Fruit fly (Drosophila melanogaster): ENCODE data around the gene sNPF.

- TF ChIP-seq Myc (optimal IDR thresholded peaks at IDR 0.05) (no peak), h (optimal IDR thresholded peaks at IDR 0.05) (no peak), psq (optimal IDR thresholded peaks at IDR 0.05) (no peak), insv (optimal IDR thresholded peaks at IDR 0.05) (no peak), ttk (optimal IDR thresholded peaks at IDR 0.05) (no peak)
Observed at dm6 chr2L:20075234-20075803, 47.6 kb downstream of the sNPF start, which contains the start of the genes pr and neb.
